Worm (Caenorhabditis elegans) whole organism, young adult: Measurements from ENCODE around the gene K08F8.7.

Source experiments
- B0019.2 ChIP-seq: fragments of 200-800 bp; sonication (Bioruptor generic); conservative IDR thresholded peaks from 2 replicates; pipeline ENCODE4 v1.3.6; 2022; ENCODE audit warnings: missing genetic modification reagents, missing genetic modification characterization, missing compliant biosample characterization
- mel-28 ChIP-seq: sonication (generic microtip); optimal IDR thresholded peaks from 2 replicates; lab custom pipeline; 2016; ENCODE audit warnings: borderline replicate concordance, mild to moderate bottlenecking, missing genetic modification characterization, missing compliant biosample characterization

- TF ChIP-seq B0019.2 (GFP tag; lab: Robert Waterston, UW) (no peak), mel-28 (tag; lab: Kevin White, UChicago) (no peak)
Observed at ce11 chrII:8732339-8733100, 22.6 kb downstream of the K08F8.7 start, which contains the start of gene rol-6.
